Worm (Caenorhabditis elegans) whole organism, L3 larva: Measurements from ENCODE around the gene gex-2.

Experiments
- R02D3.7 ChIP-seq: fragments of 150-350 bp; optimal IDR thresholded peaks from 2 replicates; lab custom pipeline; 2014; ENCODE audit warnings: missing biosample characterization, missing genetic modification characterization
- ZK546.5 ChIP-seq: sonication (generic microtip); optimal IDR thresholded peaks from 2 replicates; lab custom pipeline; 2017; ENCODE audit warnings: missing biosample characterization, missing genetic modification characterization
- aly-2 ChIP-seq: fragments of 150-350 bp; optimal IDR thresholded peaks from 2 replicates; lab custom pipeline; 2014; ENCODE audit warnings: missing biosample characterization, missing genetic modification characterization
- ama-1 ChIP-seq: fragments of 150-350 bp; optimal IDR thresholded peaks from 2 replicates; lab custom pipeline; 2018
- ceh-28 ChIP-seq: fragments of 150-350 bp; optimal IDR thresholded peaks from 2 replicates; lab custom pipeline; 2014; ENCODE audit warnings: missing biosample characterization, missing genetic modification reagents, missing genetic modification characterization
- ceh-82 ChIP-seq: fragments of 150-350 bp; optimal IDR thresholded peaks from 2 replicates; lab custom pipeline; 2014; ENCODE audit warnings: missing biosample characterization, missing genetic modification characterization
- ceh-9 ChIP-seq: sonication (generic microtip); optimal IDR thresholded peaks from 2 replicates; lab custom pipeline; 2018; ENCODE audit warnings: missing biosample characterization, missing genetic modification characterization
- egl-27 ChIP-seq: sonication (generic microtip); optimal IDR thresholded peaks from 4 replicates; lab custom pipeline; 2017; ENCODE audit warnings: missing biosample characterization, missing genetic modification reagents, missing genetic modification characterization
- egl-5 ChIP-seq: fragments of 150-350 bp; optimal IDR thresholded peaks from 2 replicates; lab custom pipeline; 2017; ENCODE audit warnings: missing biosample characterization, missing genetic modification reagents, missing genetic modification characterization, inconsistent platforms
- elt-2 ChIP-seq: sonication (generic microtip); optimal IDR thresholded peaks from 2 replicates; lab custom pipeline; 2016; ENCODE audit warnings: missing genetic modification reagents, mild to moderate bottlenecking, missing genetic modification characterization, missing compliant biosample characterization
- elt-3 ChIP-seq, 3 experiments: fragments of 150-350 bp in 1 of 3; sonication (generic microtip) in 2 of 3; optimal IDR thresholded peaks; 2 replicates in 2 of 3; 4 replicates in 1 of 3; lab custom pipeline; 2014 to 2017; ENCODE audit warnings: missing biosample characterization in 3 of 3, missing genetic modification characterization in 3 of 3
- eor-1 ChIP-seq, 2 experiments: fragments of 150-350 bp; optimal IDR thresholded peaks; 2 replicates each; lab custom pipeline; 2014 to 2018; ENCODE audit warnings: missing biosample characterization in 2 of 2, missing genetic modification characterization in 2 of 2
- fkh-10 ChIP-seq: sonication (generic microtip); optimal IDR thresholded peaks from 2 replicates; lab custom pipeline; 2017; ENCODE audit warnings: missing biosample characterization, missing genetic modification reagents, missing genetic modification characterization
- fkh-2 ChIP-seq: fragments of 150-350 bp; optimal IDR thresholded peaks from 2 replicates; lab custom pipeline; 2014; ENCODE audit warnings: missing biosample characterization, missing genetic modification reagents, missing genetic modification characterization
- hmg-11 ChIP-seq: sonication (generic microtip); optimal IDR thresholded peaks from 2 replicates; lab custom pipeline; 2016; ENCODE audit warnings: missing genetic modification characterization, missing compliant biosample characterization
- jun-1 ChIP-seq: fragments of 150-350 bp; optimal IDR thresholded peaks from 2 replicates; lab custom pipeline; 2014; ENCODE audit warnings: missing biosample characterization, missing genetic modification reagents, missing genetic modification characterization
- lin-15B ChIP-seq: fragments of 150-350 bp; optimal IDR thresholded peaks from 2 replicates; lab custom pipeline; 2014; ENCODE audit warnings: missing biosample characterization, missing genetic modification characterization
- lin-39 ChIP-seq: fragments of 150-350 bp; optimal IDR thresholded peaks from 2 replicates; lab custom pipeline; 2018; ENCODE audit warnings: missing biosample characterization, missing genetic modification reagents, missing genetic modification characterization
- lsy-12 ChIP-seq: sonication (generic microtip); optimal IDR thresholded peaks from 2 replicates; lab custom pipeline; 2016; ENCODE audit warnings: mild to moderate bottlenecking, missing genetic modification characterization, missing compliant biosample characterization
- mdl-1 ChIP-seq: fragments of 150-350 bp; optimal IDR thresholded peaks from 2 replicates; lab custom pipeline; 2014; ENCODE audit warnings: missing biosample characterization, missing genetic modification characterization
- nfya-1 ChIP-seq: sonication (generic microtip); optimal IDR thresholded peaks from 2 replicates; lab custom pipeline; 2017; ENCODE audit warnings: missing genetic modification characterization, mild to moderate bottlenecking, missing compliant biosample characterization, antibody characterized with exemption, moderate library complexity; ENCODE audit not compliant: insufficient read depth
- nhr-11 ChIP-seq: fragments of 150-350 bp; optimal IDR thresholded peaks from 2 replicates; lab custom pipeline; 2014; ENCODE audit warnings: missing biosample characterization, missing genetic modification characterization
- nhr-12 ChIP-seq: fragments of 150-350 bp; optimal IDR thresholded peaks from 2 replicates; lab custom pipeline; 2014; ENCODE audit warnings: missing biosample characterization, missing genetic modification characterization
- nhr-23 ChIP-seq: fragments of 150-350 bp; optimal IDR thresholded peaks from 2 replicates; lab custom pipeline; 2014; ENCODE audit warnings: missing biosample characterization, missing genetic modification reagents, missing genetic modification characterization
- nhr-237 ChIP-seq: fragments of 150-350 bp; optimal IDR thresholded peaks from 2 replicates; lab custom pipeline; 2014; ENCODE audit warnings: missing biosample characterization, missing genetic modification characterization
- nhr-43 ChIP-seq: sonication (generic microtip); optimal IDR thresholded peaks from 2 replicates; lab custom pipeline; 2016; ENCODE audit warnings: mild to moderate bottlenecking, missing genetic modification characterization, missing compliant biosample characterization; ENCODE audit not compliant: poor library complexity, severe bottlenecking
- nhr-76 ChIP-seq: fragments of 150-350 bp; sonication (generic microtip); optimal IDR thresholded peaks from 5 replicates; lab custom pipeline; 2014; ENCODE audit warnings: missing biosample characterization, missing genetic modification characterization
- nhr-77 ChIP-seq: fragments of 150-350 bp; optimal IDR thresholded peaks from 2 replicates; lab custom pipeline; 2014; ENCODE audit warnings: missing biosample characterization, missing genetic modification characterization
- pha-4 ChIP-seq: fragments of 150-350 bp; optimal IDR thresholded peaks from 2 replicates; lab custom pipeline; 2014; ENCODE audit warnings: missing biosample characterization, missing genetic modification reagents, missing genetic modification characterization
- pqm-1 ChIP-seq: fragments of 150-350 bp; optimal IDR thresholded peaks from 2 replicates; lab custom pipeline; 2017; ENCODE audit warnings: missing biosample characterization, missing genetic modification characterization, inconsistent platforms
- sea-2 ChIP-seq: fragments of 150-350 bp; sonication (generic microtip); optimal IDR thresholded peaks from 4 replicates; lab custom pipeline; 2014; ENCODE audit warnings: missing biosample characterization, missing genetic modification reagents, missing genetic modification characterization
- skn-1 ChIP-seq: fragments of 150-350 bp; optimal IDR thresholded peaks from 2 replicates; lab custom pipeline; 2014; ENCODE audit warnings: missing biosample characterization, missing genetic modification characterization
- snpc-4 ChIP-seq: fragments of 150-350 bp; optimal IDR thresholded peaks from 2 replicates; lab custom pipeline; 2014; ENCODE audit warnings: missing biosample characterization, missing genetic modification characterization
- tbx-2 ChIP-seq: sonication (generic microtip); optimal IDR thresholded peaks from 2 replicates; lab custom pipeline; 2016; ENCODE audit warnings: mild to moderate bottlenecking, missing genetic modification characterization, missing compliant biosample characterization
- unc-62 ChIP-seq: fragments of 150-350 bp; sonication (generic microtip); optimal IDR thresholded peaks from 4 replicates; lab custom pipeline; 2014; ENCODE audit warnings: missing biosample characterization, missing genetic modification reagents, missing genetic modification characterization
- zag-1 ChIP-seq: fragments of 150-350 bp; optimal IDR thresholded peaks from 2 replicates; lab custom pipeline; 2014; ENCODE audit warnings: missing biosample characterization, missing genetic modification characterization
- ztf-11 ChIP-seq: fragments of 150-350 bp; optimal IDR thresholded peaks from 2 replicates; lab custom pipeline; 2014; ENCODE audit warnings: missing biosample characterization, missing genetic modification characterization
- ztf-4 ChIP-seq: fragments of 150-350 bp; optimal IDR thresholded peaks from 2 replicates; lab custom pipeline; 2014; ENCODE audit warnings: missing biosample characterization, missing genetic modification characterization

gex-2 gene

ce11 chrIV:619766-620165 lies 47.2 kb downstream of the gex-2 start:
- TF ChIP-seq zag-1 (tag; lab: Kevin White, UChicago) = no peak
- no peak for TF ChIP-seq lin-39
- TF ChIP-seq eor-1 (tag; optimal IDR thresholded peaks at IDR 0.05; lab: Kevin White, UChicago) = no peak
- TF ChIP-seq ztf-4 (tag; lab: Kevin White, UChicago) = no peak
- no peak for TF ChIP-seq ama-1 (lab: Kevin White, UChicago)
- TF ChIP-seq pqm-1 (tag; lab: Kevin White, UChicago) = no peak
- no peak for TF ChIP-seq tbx-2 (tag; lab: Kevin White, UChicago)
- no peak for TF ChIP-seq mdl-1 (tag; lab: Kevin White, UChicago)
- TF ChIP-seq ZK546.5 (tag; lab: Kevin White, UChicago) = no peak
- TF ChIP-seq nhr-11 (tag; lab: Kevin White, UChicago) = no peak
- no peak for TF ChIP-seq jun-1 (tag; lab: Kevin White, UChicago)
- no peak for TF ChIP-seq fkh-10
- TF ChIP-seq fkh-2 = no peak

DNA sequence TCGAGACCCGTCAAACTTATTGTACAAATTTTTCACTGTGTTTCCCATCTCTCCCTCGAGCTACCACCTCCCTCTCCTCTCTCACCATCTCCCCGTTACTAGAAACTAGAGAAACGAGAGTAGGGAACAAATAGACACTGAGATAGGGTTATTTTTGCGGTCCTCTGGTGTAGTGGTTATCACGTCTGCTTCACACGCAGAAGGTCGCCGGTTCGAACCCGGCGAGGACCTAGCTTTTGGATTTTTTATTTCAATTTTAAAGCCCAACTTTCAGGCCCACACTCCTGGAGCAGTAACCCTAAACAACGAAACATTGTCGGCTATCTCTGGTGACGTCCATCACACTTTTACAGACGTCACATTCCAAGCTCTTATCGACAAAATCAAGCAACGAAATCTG lies 47.8 kb downstream of the gex-2 start:
- TF ChIP-seq nhr-11 (tag; lab: Kevin White, UChicago) = no peak
- TF ChIP-seq nhr-76 = no peak
- TF ChIP-seq ztf-11 (tag; lab: Kevin White, UChicago) = no peak
- TF ChIP-seq R02D3.7 (tag; lab: Kevin White, UChicago) = no peak
- no peak for TF ChIP-seq ceh-9
- TF ChIP-seq skn-1 = peak; percentile 14
- no peak for TF ChIP-seq snpc-4 (tag; lab: Kevin White, UChicago)
- peak; percentile 26 for TF ChIP-seq elt-2
- no peak for TF ChIP-seq ama-1 (lab: Kevin White, UChicago)
- peak; percentile 33 for TF ChIP-seq pqm-1 (tag; lab: Kevin White, UChicago)
- TF ChIP-seq lin-15B (tag; lab: Kevin White, UChicago) = peak; percentile 51
- TF ChIP-seq nhr-43 (tag; lab: Kevin White, UChicago) = no peak
- TF ChIP-seq fkh-2 = no peak
- TF ChIP-seq fkh-10 = no peak
- TF ChIP-seq nfya-1 (tag; lab: Kevin White, UChicago) = peak; percentile 50
- TF ChIP-seq ztf-4 (tag; lab: Kevin White, UChicago) = no peak
- TF ChIP-seq ceh-28 (tag; lab: Kevin White, UChicago) = no peak
- peak; percentile 53 for TF ChIP-seq lsy-12 (tag; lab: Kevin White, UChicago)
- TF ChIP-seq lin-39 = peak; percentile 58
- peak; percentile 70 for TF ChIP-seq egl-27
- no peak for TF ChIP-seq egl-5 (tag; lab: Kevin White, UChicago)
- TF ChIP-seq pha-4 (tag; lab: Kevin White, UChicago) = no peak
- TF ChIP-seq tbx-2 (tag; lab: Kevin White, UChicago) = peak; percentile 10
- TF ChIP-seq hmg-11 (tag; lab: Kevin White, UChicago) = peak; percentile 82
- TF ChIP-seq ZK546.5 (tag; lab: Kevin White, UChicago) = no peak
- TF ChIP-seq aly-2 (tag; lab: Kevin White, UChicago) = no peak
- no peak for TF ChIP-seq eor-1 (tag; optimal IDR thresholded peaks at IDR 0.05; lab: Kevin White, UChicago)
- TF ChIP-seq unc-62 (GFP tag; lab: Kevin White, UChicago) = no peak
- no peak for TF ChIP-seq nhr-12 (tag; lab: Kevin White, UChicago)

- TF ChIP-seq elt-3 (tag; optimal IDR thresholded peaks at IDR 0.05; lab: Kevin White, UChicago) = no peak
Observed at ce11 chrIV:622989-623388, 50.4 kb downstream of the gex-2 start.

- TF ChIP-seq nhr-11 (tag; lab: Kevin White, UChicago) (no peak), sea-2 (GFP tag; lab: Kevin White, UChicago) (no peak), lsy-12 (tag; lab: Kevin White, UChicago) (no peak), ztf-11 (tag; lab: Kevin White, UChicago) (no peak), jun-1 (tag; lab: Kevin White, UChicago) (no peak), ztf-4 (tag; lab: Kevin White, UChicago) (no peak), nhr-23 (tag; lab: Kevin White, UChicago) (no peak), hmg-11 (tag; lab: Kevin White, UChicago) (no peak), ZK546.5 (tag; lab: Kevin White, UChicago) (no peak), ceh-82 (tag; lab: Kevin White, UChicago) (no peak), elt-3 (tag; optimal IDR thresholded peaks at IDR 0.05; lab: Kevin White, UChicago) (no peak), zag-1 (tag; lab: Kevin White, UChicago) (no peak), pqm-1 (tag; lab: Kevin White, UChicago) (no peak), nhr-76 (no peak), fkh-2 (no peak), nhr-77 (tag; lab: Kevin White, UChicago) (no peak), nhr-237 (tag; lab: Kevin White, UChicago) (no peak), egl-5 (tag; lab: Kevin White, UChicago) (no peak), eor-1 (tag; optimal IDR thresholded peaks at IDR 0.05; lab: Kevin White, UChicago) (no peak), mdl-1 (tag; lab: Kevin White, UChicago) (no peak)
Observed at ce11 chrIV:623876-624275, 51.3 kb downstream of the gex-2 start.
